Worm (Caenorhabditis elegans): ENCODE data around the gene F22F7.8.

ce11 chrV:2126996-2127585 is 5.3 kb upstream of the F22F7.8 start, which contains the start of gene ldp-1:
- TF ChIP-seq W03F9.2 (tag; optimal IDR thresholded peaks at IDR 0.05): peak; percentile 63
- TF ChIP-seq dao-5 (tag; optimal IDR thresholded peaks at IDR 0.05): no peak

Measured in whole organism, L4/young adult.